Fruit fly (Drosophila melanogaster) whole organism, embryonic: ENCODE measurements around the gene Nt5b.

Source experiments
- Atf3 ChIP-seq: fragments of 200-800 bp; sonication (Bioruptor generic); optimal IDR thresholded peaks from 3 replicates; lab custom pipeline; 2016; ENCODE audit warnings: missing biosample characterization, missing genetic modification characterization
- B-H2 ChIP-seq: fragments of 200-800 bp; sonication (Bioruptor generic); optimal IDR thresholded peaks from 2 replicates; lab custom pipeline; 2018; ENCODE audit warnings: missing biosample characterization, mild to moderate bottlenecking, missing genetic modification characterization
- Blimp-1 ChIP-seq: fragments of 200-800 bp; sonication (Bioruptor generic); optimal IDR thresholded peaks from 3 replicates; lab custom pipeline; 2018; ENCODE audit warnings: missing biosample characterization, missing genetic modification characterization, mild to moderate bottlenecking, moderate library complexity, missing genetic modification reagents
- C15 ChIP-seq: fragments of 200-800 bp; sonication (Bioruptor generic); IDR thresholded peaks from 3 replicates; pipeline ENCODE4 v1.3.6; 2022; ENCODE audit warnings: missing biosample characterization, missing genetic modification characterization
- CG10209 ChIP-seq: fragments of 200-800 bp; sonication (Bioruptor generic); optimal IDR thresholded peaks from 3 replicates; lab custom pipeline; 2017; ENCODE audit warnings: missing biosample characterization, mild to moderate bottlenecking, missing genetic modification characterization, missing genetic modification reagents
- CG10431 ChIP-seq: fragments of 200-800 bp; sonication (Bioruptor generic); optimal IDR thresholded peaks from 3 replicates; lab custom pipeline; 2018; ENCODE audit warnings: missing biosample characterization, mild to moderate bottlenecking, missing genetic modification characterization
- CG11398 ChIP-seq: fragments of 200-800 bp; sonication (Bioruptor generic); optimal IDR thresholded peaks from 2 replicates; lab custom pipeline; 2016; ENCODE audit warnings: missing biosample characterization, missing genetic modification characterization
- CG13123 ChIP-seq: fragments of 200-800 bp; sonication (Bioruptor generic); optimal IDR thresholded peaks from 2 replicates; lab custom pipeline; 2016; ENCODE audit warnings: missing biosample characterization, missing genetic modification characterization
- CG13287 ChIP-seq: fragments of 200-800 bp; sonication (Bioruptor generic); IDR thresholded peaks from 2 replicates; pipeline ENCODE4 v1.3.6; 2022; ENCODE audit warnings: missing biosample characterization, missing genetic modification characterization; ENCODE audit not compliant: partially characterized antibody
- CG15514 ChIP-seq: fragments of 200-800 bp; sonication (Bioruptor generic); optimal IDR thresholded peaks from 3 replicates; lab custom pipeline; 2017; ENCODE audit warnings: missing biosample characterization, missing genetic modification characterization, mild to moderate bottlenecking, moderate library complexity, missing genetic modification reagents
- CG15696 ChIP-seq: fragments of 200-800 bp; sonication (Bioruptor generic); optimal IDR thresholded peaks from 2 replicates; lab custom pipeline; 2019; ENCODE audit warnings: missing biosample characterization, mild to moderate bottlenecking, missing genetic modification characterization, moderate library complexity
- CG16815 ChIP-seq: fragments of 200-800 bp; sonication (Bioruptor generic); optimal IDR thresholded peaks from 3 replicates; lab custom pipeline; 2017; ENCODE audit warnings: missing biosample characterization, mild to moderate bottlenecking, missing genetic modification characterization
- CG30403 ChIP-seq: fragments of 200-800 bp; sonication (Bioruptor generic); optimal IDR thresholded peaks from 3 replicates; lab custom pipeline; 2016; ENCODE audit warnings: missing biosample characterization, missing genetic modification characterization
- CG3065 ChIP-seq: fragments of 200-800 bp; sonication (Bioruptor generic); optimal IDR thresholded peaks from 2 replicates; lab custom pipeline; 2016; ENCODE audit warnings: missing biosample characterization, missing genetic modification characterization
- CG3847 ChIP-seq: fragments of 200-800 bp; sonication (Bioruptor generic); IDR thresholded peaks from 2 replicates; pipeline ENCODE4 v1.3.6; 2022; ENCODE audit warnings: missing biosample characterization, missing genetic modification characterization
- CG4707 ChIP-seq: fragments of 200-800 bp; sonication (Bioruptor generic); optimal IDR thresholded peaks from 2 replicates; lab custom pipeline; 2018; ENCODE audit warnings: missing biosample characterization, mild to moderate bottlenecking, missing genetic modification characterization, moderate library complexity
- CG5245 ChIP-seq: fragments of 200-800 bp; sonication (Bioruptor generic); optimal IDR thresholded peaks from 3 replicates; lab custom pipeline; 2016; ENCODE audit warnings: missing biosample characterization, missing genetic modification characterization
- CG6683 ChIP-seq: fragments of 200-800 bp; sonication (Bioruptor generic); optimal IDR thresholded peaks from 2 replicates; lab custom pipeline; 2017; ENCODE audit warnings: missing biosample characterization, mild to moderate bottlenecking, missing genetic modification characterization, missing genetic modification reagents
- CG8765 ChIP-seq: fragments of 200-800 bp; sonication (Bioruptor generic); IDR thresholded peaks from 2 replicates; pipeline ENCODE4 v1.3.6; 2022; ENCODE audit warnings: missing biosample characterization, missing genetic modification characterization
- CG8924 ChIP-seq: fragments of 200-800 bp; optimal IDR thresholded peaks from 3 replicates; lab custom pipeline; 2019; ENCODE audit warnings: missing biosample characterization, mild to moderate bottlenecking, missing genetic modification characterization, moderate library complexity
- CG9609 ChIP-seq: fragments of 200-800 bp; sonication (Bioruptor generic); optimal IDR thresholded peaks from 3 replicates; lab custom pipeline; 2016; ENCODE audit warnings: missing biosample characterization, missing genetic modification characterization
- Camta ChIP-seq: fragments of 200-800 bp; sonication (Bioruptor generic); optimal IDR thresholded peaks from 2 replicates; lab custom pipeline; 2016; ENCODE audit warnings: missing biosample characterization, missing genetic modification characterization
- CrebB ChIP-seq: fragments of 200-800 bp; sonication (Bioruptor generic); optimal IDR thresholded peaks from 3 replicates; lab custom pipeline; 2018; ENCODE audit warnings: missing biosample characterization, mild to moderate bottlenecking, missing genetic modification characterization
- D19B ChIP-seq: fragments of 200-800 bp; sonication (Bioruptor generic); optimal IDR thresholded peaks from 2 replicates; lab custom pipeline; 2017; ENCODE audit warnings: missing biosample characterization, mild to moderate bottlenecking, missing genetic modification characterization
- Dip2 ChIP-seq: fragments of 200-800 bp; sonication (Bioruptor generic); IDR thresholded peaks from 2 replicates; pipeline ENCODE4 v1.3.6; 2022; ENCODE audit warnings: missing biosample characterization, missing genetic modification characterization
- Hmr ChIP-seq: fragments of 200-800 bp; sonication (Bioruptor generic); optimal IDR thresholded peaks from 3 replicates; lab custom pipeline; 2017; ENCODE audit warnings: mild to moderate bottlenecking, missing biosample characterization, missing genetic modification reagents, missing genetic modification characterization
- Hr3 ChIP-seq: fragments of 200-800 bp; sonication (Bioruptor generic); optimal IDR thresholded peaks from 3 replicates; lab custom pipeline; 2016; ENCODE audit warnings: missing biosample characterization, missing genetic modification characterization
- Hr51 ChIP-seq, 2 experiments: fragments of 200-800 bp; sonication (Bioruptor generic); optimal IDR thresholded peaks; 2 replicates in 1 of 2; 3 replicates in 1 of 2; lab custom pipeline; 2016 to 2018; ENCODE audit warnings: missing biosample characterization in 2 of 2, missing genetic modification characterization in 2 of 2, mild to moderate bottlenecking in 1 of 2, moderate library complexity in 1 of 2
- Hr78 ChIP-seq, 2 experiments: fragments of 200-800 bp in 1 of 2; fragments of >200 bp in 1 of 2; sonication (Bioruptor generic) in 1 of 2; optimal IDR thresholded peaks; 2 replicates each; lab custom pipeline; 2017 to 2019; ENCODE audit warnings: missing biosample characterization in 2 of 2, missing genetic modification characterization in 2 of 2, mild to moderate bottlenecking in 1 of 2, moderate library complexity in 1 of 2
- MBD-R2 ChIP-seq: fragments of 200-800 bp; sonication (Bioruptor generic); IDR thresholded peaks from 2 replicates; pipeline ENCODE4 v1.3.6; 2022; ENCODE audit warnings: missing biosample characterization, missing genetic modification characterization
- Nf-YA ChIP-seq: fragments of 200-800 bp; sonication (Bioruptor generic); IDR thresholded peaks from 2 replicates; pipeline ENCODE4 v1.3.6; 2022; ENCODE audit warnings: missing biosample characterization, missing genetic modification characterization
- Xbp1 ChIP-seq: fragments of 200-800 bp; sonication (Bioruptor generic); optimal IDR thresholded peaks from 3 replicates; lab custom pipeline; 2016; ENCODE audit warnings: missing biosample characterization, mild to moderate bottlenecking, missing genetic modification characterization
- amos ChIP-seq: fragments of 200-800 bp; sonication (Bioruptor generic); IDR thresholded peaks from 2 replicates; pipeline ENCODE4 v1.3.6; 2022; ENCODE audit warnings: missing biosample characterization, missing genetic modification characterization; ENCODE audit not compliant: partially characterized antibody
- ara ChIP-seq: fragments of 200-800 bp; sonication (Bioruptor generic); IDR thresholded peaks from 2 replicates; pipeline ENCODE4 v1.3.6; 2022; ENCODE audit warnings: missing biosample characterization, missing genetic modification characterization
- chm ChIP-seq: fragments of 200-800 bp; sonication (Bioruptor generic); IDR thresholded peaks from 2 replicates; pipeline ENCODE4 v1.3.6; 2022; ENCODE audit warnings: missing biosample characterization, missing genetic modification characterization
- dm ChIP-seq: fragments of 200-800 bp; sonication (Bioruptor generic); optimal IDR thresholded peaks from 3 replicates; lab custom pipeline; 2016; ENCODE audit warnings: missing biosample characterization, missing genetic modification characterization
- eve ChIP-seq, 2 experiments: fragments of >200 bp; optimal IDR thresholded peaks; 2 replicates each; lab custom pipeline; 2017; ENCODE audit warnings: missing biosample characterization in 2 of 2, missing genetic modification characterization in 2 of 2
- ftz-f1 ChIP-seq: fragments of 200-800 bp; sonication (Bioruptor generic); optimal IDR thresholded peaks from 2 replicates; lab custom pipeline; 2016; ENCODE audit warnings: missing biosample characterization, missing genetic modification characterization
- gcm2 ChIP-seq: fragments of 200-800 bp; sonication (Bioruptor generic); optimal IDR thresholded peaks from 2 replicates; lab custom pipeline; 2016; ENCODE audit warnings: missing biosample characterization, missing genetic modification characterization
- gro ChIP-seq: fragments of 200-800 bp; sonication (Bioruptor generic); optimal IDR thresholded peaks from 2 replicates; lab custom pipeline; 2016; ENCODE audit warnings: missing biosample characterization, missing genetic modification characterization
- jigr1 ChIP-seq: fragments of 200-800 bp; sonication (Bioruptor generic); IDR thresholded peaks from 3 replicates; pipeline ENCODE4 v1.3.6; 2022; ENCODE audit warnings: missing biosample characterization, missing genetic modification characterization
- mirr ChIP-seq: fragments of 200-800 bp; sonication (Bioruptor generic); optimal IDR thresholded peaks from 3 replicates; lab custom pipeline; 2018; ENCODE audit warnings: missing biosample characterization, mild to moderate bottlenecking, missing genetic modification characterization
- nau ChIP-seq: fragments of 200-800 bp; sonication (Bioruptor generic); optimal IDR thresholded peaks from 3 replicates; lab custom pipeline; 2017; ENCODE audit warnings: missing biosample characterization, mild to moderate bottlenecking, missing genetic modification characterization, missing genetic modification reagents
- nerfin-2 ChIP-seq: fragments of 200-800 bp; sonication (Bioruptor generic); IDR thresholded peaks from 2 replicates; pipeline ENCODE4 v1.3.6; 2022; ENCODE audit warnings: missing biosample characterization, missing genetic modification characterization; ENCODE audit not compliant: partially characterized antibody
- pita ChIP-seq: fragments of 200-800 bp; sonication (Bioruptor generic); optimal IDR thresholded peaks from 2 replicates; lab custom pipeline; 2017; ENCODE audit warnings: missing biosample characterization, mild to moderate bottlenecking, missing genetic modification characterization
- slp2 ChIP-seq: fragments of 200-800 bp; sonication (Bioruptor generic); optimal IDR thresholded peaks from 2 replicates; lab custom pipeline; 2016; ENCODE audit warnings: missing biosample characterization, missing genetic modification characterization
- sna ChIP-seq: fragments of 200-800 bp; sonication (Bioruptor generic); IDR thresholded peaks from 2 replicates; pipeline ENCODE4 v1.3.6; 2022; ENCODE audit warnings: missing biosample characterization, missing genetic modification characterization; ENCODE audit not compliant: partially characterized antibody
- zen2 ChIP-seq: fragments of 200-800 bp; sonication (Bioruptor generic); IDR thresholded peaks from 3 replicates; pipeline ENCODE4 v1.3.6; 2022; ENCODE audit warnings: missing biosample characterization, missing genetic modification characterization; ENCODE audit not compliant: partially characterized antibody

Nt5b gene

DNA sequence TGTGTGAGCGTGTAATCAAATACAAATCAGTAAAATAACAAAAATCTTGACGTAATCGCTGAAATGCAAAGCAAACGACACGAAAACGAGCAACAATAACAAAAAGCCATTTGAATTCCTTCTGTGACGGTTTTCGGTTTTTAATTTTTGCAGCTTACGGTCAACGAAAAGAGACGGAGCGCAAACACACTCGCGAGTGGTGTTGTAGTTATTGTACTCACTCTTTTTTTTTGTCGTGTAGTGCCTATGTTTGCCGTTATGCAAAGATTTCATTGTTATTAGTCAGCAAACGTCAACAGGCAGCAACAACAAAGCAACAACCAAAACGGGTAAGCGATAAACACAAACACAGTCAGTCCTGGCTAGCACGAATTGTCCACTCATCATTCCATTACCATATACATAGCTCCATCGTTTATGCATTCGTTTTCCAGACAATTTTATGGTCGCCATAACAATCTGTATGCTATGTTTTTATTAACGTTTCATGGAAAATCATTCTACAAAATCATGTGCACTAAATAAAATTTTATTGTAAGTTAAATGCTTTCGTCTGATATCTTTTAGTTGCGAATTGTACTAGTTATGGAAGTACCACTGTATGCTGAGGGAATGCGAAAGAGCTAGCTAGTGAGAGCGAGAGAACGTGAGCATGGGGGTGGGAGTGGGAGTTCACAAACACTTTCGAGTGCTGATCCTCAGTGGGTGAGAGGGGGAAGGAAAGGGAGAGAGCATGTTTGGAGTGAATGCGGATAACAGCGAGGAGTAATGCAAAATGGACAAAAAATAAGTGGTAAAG is 42.9 kb downstream of the Nt5b start (continued):
- TF ChIP-seq Camta (GFP tag; lab: Kevin White, UChicago) (no peak), amos (no peak), CG15696 (tag; lab: Kevin White, UChicago) (peak; percentile 34), Atf3 (GFP tag; lab: Kevin White, UChicago) (peak; percentile 45), D19B (GFP tag; lab: Kevin White, UChicago) (peak; percentile 57), sna (GFP tag; lab: Robert Waterston, UW) (no peak), CG4707 (GFP tag; lab: Kevin White, UChicago) (peak; percentile 35), CG8924 (peak; percentile 82), eve (GFP tag; optimal IDR thresholded peaks at IDR 0.05; lab: Kevin White, UChicago) (peak in 1 of 2 experiments; percentile 88), CG10431 (GFP tag; lab: Kevin White, UChicago) (no peak), CG13287 (GFP tag; lab: Robert Waterston, UW) (no peak), chm (GFP tag; lab: Robert Waterston, UW) (no peak), Blimp-1 (GFP tag; lab: Kevin White, UChicago) (peak; percentile 55), CG16815 (GFP tag; lab: Kevin White, UChicago) (peak; percentile 54), slp2 (peak; percentile 16), pita (no peak), CG15514 (GFP tag; lab: Kevin White, UChicago) (peak; percentile 50), Hmr (peak; percentile 81), nau (GFP tag; lab: Kevin White, UChicago) (no peak), B-H2 (GFP tag; lab: Kevin White, UChicago) (peak; percentile 89), Hr78 (GFP tag; optimal IDR thresholded peaks at IDR 0.05; lab: Kevin White, UChicago) (no peak), CG3847 (GFP tag; lab: Robert Waterston, UW) (peak; percentile 66), zen2 (GFP tag; lab: Robert Waterston, UW) (no peak), CG13123 (GFP tag; lab: Kevin White, UChicago) (no peak), dm (no peak), MBD-R2 (GFP tag; lab: Robert Waterston, UW) (peak; percentile 39; the same call in 1 of the 2 replicates), ara (GFP tag; lab: Robert Waterston, UW) (no peak), CG8765 (GFP tag; lab: Robert Waterston, UW) (no peak; the same call in 1 of the 2 replicates), CG5245 (GFP tag; lab: Kevin White, UChicago) (no peak), Dip2 (GFP tag; lab: Robert Waterston, UW) (no peak), mirr (GFP tag; lab: Kevin White, UChicago) (peak; percentile 81), CG6683 (GFP tag; lab: Kevin White, UChicago) (peak; percentile 25), nerfin-2 (GFP tag; lab: Robert Waterston, UW) (no peak), CG30403 (GFP tag; lab: Kevin White, UChicago) (peak; percentile 31), CG11398 (no peak), gro (GFP tag; lab: Kevin White, UChicago) (peak; percentile 93), CG10209 (GFP tag; lab: Kevin White, UChicago) (peak; percentile 69), C15 (GFP tag; lab: Robert Waterston, UW) (no peak), CG3065 (no peak), Hr51 (GFP tag; optimal IDR thresholded peaks at IDR 0.05; lab: Kevin White, UChicago) (peak; percentile 9 to 83), Nf-YA (0 out of 2 replicates have a peak, but pooled peaks have one; percentile 10), CG9609 (peak; percentile 54), jigr1 (GFP tag; lab: Robert Waterston, UW) (no peak), CrebB (peak; percentile 98), Xbp1 (GFP tag; lab: Kevin White, UChicago) (peak; percentile 58), Hr3 (GFP tag; lab: Kevin White, UChicago) (peak; percentile 36), gcm2 (no peak), ftz-f1 (no peak)
